Worm (Caenorhabditis elegans): ENCODE data around the gene mltn-8.

Gene mltn-8

ce11 chrV:343128-343527 lies 37.0 kb downstream of the mltn-8 start, which contains the start of gene wago-10:
wago-10 (plus strand) TSS chrV:343428.
- TF ChIP-seq nhr-10 (tag; optimal IDR thresholded peaks at IDR 0.05) (no peak), F44E2.7 (GFP tag; IDR thresholded peaks at IDR 0.05) (no peak), duxl-1 (tag; optimal IDR thresholded peaks at IDR 0.05; ENCODE audit: poor library complexity) (no peak), daf-19 (GFP tag; conservative IDR thresholded peaks at IDR 0.05) (no peak), nhr-6 (tag; optimal IDR thresholded peaks at IDR 0.05) (no peak), zfp-2 (tag; optimal IDR thresholded peaks at IDR 0.05) (no peak), aha-1 (tag) (no peak), T26A8.4 (GFP tag; IDR thresholded peaks at IDR 0.05) (no peak), madf-9 (GFP tag; conservative IDR thresholded peaks at IDR 0.05) (no peak)

- TF ChIP-seq arid-1 (GFP tag; conservative IDR thresholded peaks at IDR 0.05) (no peak), dpl-1 (GFP tag; optimal IDR thresholded peaks at IDR 0.05) (no peak), ZK337.2 (GFP tag; IDR thresholded peaks at IDR 0.05) (no peak), set-16 (GFP tag; IDR thresholded peaks at IDR 0.05) (peak; percentile 62; the same call in 1 of the 2 replicates), dmd-6 (GFP tag; IDR thresholded peaks at IDR 0.05) (0 out of 2 replicates have a peak, but pooled peaks have one; percentile 18), zfp-3 (GFP tag; conservative IDR thresholded peaks at IDR 0.05) (no peak), T26A8.4 (GFP tag; IDR thresholded peaks at IDR 0.05) (no peak), dve-1 (tag; optimal IDR thresholded peaks at IDR 0.05; ENCODE audit: insufficient read depth) (no peak), F37D6.2 (tag; optimal IDR thresholded peaks at IDR 0.05) (no peak)
Observed at ce11 chrV:342346-342745, 37.7 kb downstream of the mltn-8 start.

ce11 chrV:336350-336749 lies 43.7 kb downstream of the mltn-8 start, which contains the start of gene dmd-8:
dmd-8 (minus strand) TSS chrV:336450.
- TF ChIP-seq ceh-44 (GFP tag; IDR thresholded peaks at IDR 0.05) (no peak), ces-1 (GFP tag; optimal IDR thresholded peaks at IDR 0.05) (no peak), zfp-2 (tag; optimal IDR thresholded peaks at IDR 0.05) (no peak), egl-27 (tag; optimal IDR thresholded peaks at IDR 0.05) (no peak), hmg-1.1 (GFP tag; IDR thresholded peaks at IDR 0.05) (no peak), saeg-2 (GFP tag; IDR thresholded peaks at IDR 0.05) (no peak), ctbp-1 (GFP tag; IDR thresholded peaks at IDR 0.05) (no peak), skn-1 (tag; optimal IDR thresholded peaks at IDR 0.05) (no peak)

- TF ChIP-seq snpc-1.2 (GFP tag; IDR thresholded peaks at IDR 0.05) (no peak), tag-97 (GFP tag; IDR thresholded peaks at IDR 0.05) (no peak), dve-1 (tag; optimal IDR thresholded peaks at IDR 0.05; ENCODE audit: insufficient read depth) (peak; percentile 89), jun-1 (tag; optimal IDR thresholded peaks at IDR 0.05) (no peak), nhr-102 (tag; optimal IDR thresholded peaks at IDR 0.05) (peak; percentile 96), dmd-9 (GFP tag; IDR thresholded peaks at IDR 0.05) (no peak), mes-2 (tag; optimal IDR thresholded peaks at IDR 0.05; ENCODE audit: poor library complexity, severe bottlenecking) (peak; percentile 30), ceh-82 (tag; optimal IDR thresholded peaks at IDR 0.05) (no peak), dmd-6 (GFP tag; IDR thresholded peaks at IDR 0.05) (peak; percentile 96), mxl-3 (GFP tag; optimal IDR thresholded peaks at IDR 0.05) (peak; percentile 5), hlh-30 (tag; optimal IDR thresholded peaks at IDR 0.05; ENCODE audit: insufficient read depth) (peak; percentile 67), nhr-28 (tag; optimal IDR thresholded peaks at IDR 0.05) (peak; percentile 94), mdl-1 (tag; optimal IDR thresholded peaks at IDR 0.05) (peak in 1 of 2 experiments; percentile 28), aha-1 (tag) (no peak), nhr-237 (tag; optimal IDR thresholded peaks at IDR 0.05) (no peak), tra-1 (GFP tag; IDR thresholded peaks at IDR 0.05) (peak; percentile 74; the same call in 1 of the 2 replicates), nhr-10 (tag; optimal IDR thresholded peaks at IDR 0.05) (peak; percentile 25), nhr-6 (tag; optimal IDR thresholded peaks at IDR 0.05) (peak; percentile 39), unc-62 (GFP tag; optimal IDR thresholded peaks at IDR 0.05 in 1 of 2) (peak in 1 of 2 experiments; percentile 82), unc-62 (tag; optimal IDR thresholded peaks at IDR 0.05) (no peak), zfp-2 (tag; optimal IDR thresholded peaks at IDR 0.05) (no peak), pqm-1 (tag; optimal IDR thresholded peaks at IDR 0.05) (peak; percentile 99), unc-39 (tag; optimal IDR thresholded peaks at IDR 0.05) (no peak), lin-1 (GFP tag; IDR thresholded peaks at IDR 0.05) (0 out of 2 replicates have a peak, but pooled peaks have one; percentile 36), php-3 (GFP tag; IDR thresholded peaks at IDR 0.05) (peak; percentile 85), hlh-11 (tag; optimal IDR thresholded peaks at IDR 0.05) (peak; percentile 85), daf-16 (GFP tag; optimal IDR thresholded peaks at IDR 0.05) (peak in 1 of 2 experiments; percentile 45), daf-16 (tag; optimal IDR thresholded peaks at IDR 0.05) (peak; percentile 88)
Observed at ce11 chrV:333713-334112, 46.4 kb downstream of the mltn-8 start.
